Worm (Caenorhabditis elegans) whole organism, L1 larva: ENCODE data around the gene W04G3.13.

Experiments
- egl-27 ChIP-seq, 2 experiments: fragments of 150-350 bp in 1 of 2; sonication (generic microtip); optimal IDR thresholded peaks; 3 replicates each; lab custom pipeline; 2017 to 2018; ENCODE audit warnings: missing biosample characterization in 2 of 2, missing genetic modification characterization in 2 of 2, missing genetic modification reagents in 2 of 2
- lir-3 ChIP-seq: sonication (generic microtip); optimal IDR thresholded peaks from 2 replicates; lab custom pipeline; 2016; ENCODE audit warnings: mild to moderate bottlenecking, missing genetic modification characterization, moderate library complexity, missing compliant biosample characterization; ENCODE audit not compliant: poor library complexity
- nhr-71 ChIP-seq: sonication (generic microtip); optimal IDR thresholded peaks from 2 replicates; lab custom pipeline; 2016; ENCODE audit warnings: mild to moderate bottlenecking, missing genetic modification characterization, moderate library complexity, missing compliant biosample characterization
- nhr-76 ChIP-seq: sonication (generic microtip); optimal IDR thresholded peaks from 2 replicates; lab custom pipeline; 2017; ENCODE audit warnings: missing biosample characterization, missing genetic modification characterization
- unc-130 ChIP-seq: fragments of 150-350 bp; optimal IDR thresholded peaks from 2 replicates; lab custom pipeline; 2017; ENCODE audit warnings: missing biosample characterization, missing genetic modification characterization, inconsistent platforms
- unc-86 ChIP-seq: sonication (generic microtip); optimal IDR thresholded peaks from 2 replicates; lab custom pipeline; 2016; ENCODE audit warnings: missing genetic modification characterization, missing compliant biosample characterization
- vab-15 ChIP-seq: sonication (generic microtip); optimal IDR thresholded peaks from 2 replicates; lab custom pipeline; 2017; ENCODE audit warnings: missing genotype, mild to moderate bottlenecking, missing genetic modification characterization, missing compliant biosample characterization

ce11 chrX:11107076-11107475 lies 27.5 kb upstream of the W04G3.13 start, which contains the start of gene clc-17:
- TF ChIP-seq nhr-76 (no peak), egl-27 (tag; optimal IDR thresholded peaks at IDR 0.05; lab: Kevin White, UChicago) (no peak), unc-130 (tag; lab: Kevin White, UChicago) (no peak), nhr-71 (tag; lab: Kevin White, UChicago) (no peak), unc-86 (tag; lab: Kevin White, UChicago) (no peak), vab-15 (tag; lab: Kevin White, UChicago) (no peak), lir-3 (no peak)
